Fruit fly (Drosophila melanogaster): ENCODE results near the gene Pdf.

The Pdf gene

DNA sequence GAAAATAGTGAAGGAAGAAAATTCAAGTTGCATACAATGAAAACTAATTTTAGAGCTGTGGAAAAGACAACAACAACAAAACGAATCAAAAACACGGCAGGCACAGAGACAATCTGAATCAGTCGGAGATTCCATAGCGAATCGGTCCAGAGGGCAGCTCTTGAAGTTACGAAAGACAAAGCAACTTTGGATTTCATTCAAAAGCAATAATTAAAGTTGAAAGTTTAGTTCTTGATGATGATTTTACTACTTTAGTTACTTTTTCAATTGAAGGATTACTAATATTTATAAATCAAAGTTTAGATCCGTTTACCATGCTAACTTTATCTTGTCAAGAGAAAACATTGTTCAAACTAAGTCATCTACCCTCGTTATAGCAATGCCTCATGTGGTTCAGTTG, 12.6 kb downstream of the Pdf start:
- TF ChIP-seq dmrt99B (tag; optimal IDR thresholded peaks at IDR 0.05), result peak; percentile 34
- TF ChIP-seq Xrp1 (GFP tag; IDR thresholded peaks at IDR 0.05), result 0 out of 2 replicates have a peak, but pooled peaks have one; percentile 11
- peak; percentile 3 for TF ChIP-seq CG14710 (tag; optimal IDR thresholded peaks at IDR 0.05)
- peak; percentile 1 for TF ChIP-seq fd96Cb (tag; optimal IDR thresholded peaks at IDR 0.05)
- TF ChIP-seq grau (tag; optimal IDR thresholded peaks at IDR 0.05), result peak; percentile 2
- TF ChIP-seq CG18476 (GFP tag; optimal IDR thresholded peaks at IDR 0.05), result peak; percentile 86
- TF ChIP-seq PHDP (tag; optimal IDR thresholded peaks at IDR 0.05), result peak; percentile 4
- peak; percentile 25 for TF ChIP-seq CG13424 (tag; optimal IDR thresholded peaks at IDR 0.05)
- no peak for TF ChIP-seq CG7928 (GFP tag; optimal IDR thresholded peaks at IDR 0.05)
- no peak for TF ChIP-seq CG13123 (GFP tag; optimal IDR thresholded peaks at IDR 0.05)
- TF ChIP-seq Ada2b (GFP tag; IDR thresholded peaks at IDR 0.05), result 0 out of 2 replicates have a peak, but pooled peaks have one; percentile 8
- TF ChIP-seq Med (GFP tag), result peak; percentile 9
- TF ChIP-seq CG7839 (tag; optimal IDR thresholded peaks at IDR 0.05), result peak; percentile 19
- TF ChIP-seq CG2712 (tag; optimal IDR thresholded peaks at IDR 0.05), result peak; percentile 2
- no peak for TF ChIP-seq seq (GFP tag; IDR thresholded peaks at IDR 0.05)
- TF ChIP-seq CG14667 (GFP tag; IDR thresholded peaks at IDR 0.05), result 0 out of 2 replicates have a peak, but pooled peaks have one; percentile 11
- TF ChIP-seq Rfx (GFP tag; IDR thresholded peaks at IDR 0.05), result peak; percentile 34; the same call in 1 of the 2 replicates
- TF ChIP-seq sisA (GFP tag; IDR thresholded peaks at IDR 0.05), result peak; percentile 29; the same call in 1 of the 2 replicates
- TF ChIP-seq lmd (GFP tag; IDR thresholded peaks at IDR 0.05), result 0 out of 2 replicates have a peak, but pooled peaks have one; percentile 19
- TF ChIP-seq unpg (GFP tag; optimal IDR thresholded peaks at IDR 0.05), result peak; percentile 8
- no peak for TF ChIP-seq NC2α (GFP tag; optimal IDR thresholded peaks at IDR 0.05)
- TF ChIP-seq bsh (GFP tag; optimal IDR thresholded peaks at IDR 0.05), result peak in 1 of 2 experiments; percentile 4
- TF ChIP-seq CG10147 (GFP tag; optimal IDR thresholded peaks at IDR 0.05), result no peak
- no peak for TF ChIP-seq dan (GFP tag; IDR thresholded peaks at IDR 0.05)
- peak; percentile 79 for TF ChIP-seq row (GFP tag; IDR thresholded peaks at IDR 0.05)
- peak; percentile 79 for TF ChIP-seq sens (GFP tag)
- peak; percentile 98 for TF ChIP-seq hkb (optimal IDR thresholded peaks at IDR 0.05)
- no peak for TF ChIP-seq hkb (GFP tag; IDR thresholded peaks at IDR 0.05)
- TF ChIP-seq Sox102F (GFP tag; optimal IDR thresholded peaks at IDR 0.05), result peak; percentile 29
- no peak for TF ChIP-seq HLH4C (GFP tag; IDR thresholded peaks at IDR 0.05; ENCODE audit: partially characterized antibody)
- peak; percentile 55 for TF ChIP-seq gsb-n (tag; optimal IDR thresholded peaks at IDR 0.05)
- TF ChIP-seq CG2678 (tag; optimal IDR thresholded peaks at IDR 0.05), result peak; percentile 44
- peak; percentile 4 for TF ChIP-seq phol (tag; optimal IDR thresholded peaks at IDR 0.05)
- peak; percentile 15 for TF ChIP-seq CG18262 (tag; optimal IDR thresholded peaks at IDR 0.05)
- peak; percentile 27 for TF ChIP-seq CoRest (tag; optimal IDR thresholded peaks at IDR 0.05)
- peak; percentile 6 for TF ChIP-seq Blimp-1 (GFP tag; optimal IDR thresholded peaks at IDR 0.05)
- TF ChIP-seq CG4404 (GFP tag; IDR thresholded peaks at IDR 0.05), result no peak
- peak; percentile 48 for TF ChIP-seq gem (tag; optimal IDR thresholded peaks at IDR 0.05)
- TF ChIP-seq CG30403 (GFP tag; optimal IDR thresholded peaks at IDR 0.05), result peak; percentile 11
- TF ChIP-seq CG11504 (tag; optimal IDR thresholded peaks at IDR 0.05), result peak; percentile 26

DNA sequence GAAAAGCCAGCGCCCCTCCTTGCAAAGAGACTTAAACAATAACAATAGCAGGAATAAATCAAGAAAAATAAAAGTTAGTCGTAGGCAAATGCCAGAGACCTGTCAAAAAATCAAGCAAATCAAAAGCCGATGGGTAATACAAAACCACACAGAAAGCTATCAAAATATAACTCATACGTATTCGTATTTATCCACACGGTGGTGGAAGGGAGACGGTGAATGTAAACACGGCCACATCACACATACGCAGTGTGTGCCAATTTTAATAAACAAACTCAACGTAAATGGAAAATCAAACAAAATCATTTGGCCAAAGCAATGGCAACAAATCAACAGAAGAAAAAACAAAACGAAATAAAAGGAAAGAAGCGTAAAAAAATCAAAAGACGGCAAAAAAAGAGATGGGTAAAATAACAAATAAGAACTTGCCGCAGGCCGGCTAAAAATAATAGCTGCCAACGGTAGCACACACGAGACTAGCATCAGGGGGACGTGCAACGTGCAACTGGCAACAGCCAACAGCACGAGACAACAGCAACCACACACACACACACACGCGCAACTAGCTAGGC, 13.2 kb downstream of the Pdf start:
- TF ChIP-seq sd (tag; optimal IDR thresholded peaks at IDR 0.05) (peak; percentile 1), CG1792 (GFP tag; optimal IDR thresholded peaks at IDR 0.05) (no peak), sens (GFP tag) (peak; percentile 65), cwo (GFP tag; optimal IDR thresholded peaks at IDR 0.05) (peak; percentile 29), CG10209 (GFP tag; optimal IDR thresholded peaks at IDR 0.05) (no peak), zfh1 (GFP tag; IDR thresholded peaks at IDR 0.05) (no peak), CG17186 (GFP tag; optimal IDR thresholded peaks at IDR 0.05) (no peak), CG7372 (GFP tag; IDR thresholded peaks at IDR 0.05) (peak; percentile 65), CG12155 (GFP tag; optimal IDR thresholded peaks at IDR 0.05) (no peak), Dad (GFP tag; optimal IDR thresholded peaks at IDR 0.05) (no peak), mirr (GFP tag; optimal IDR thresholded peaks at IDR 0.05) (no peak), CoRest (tag; optimal IDR thresholded peaks at IDR 0.05) (no peak), cg (GFP tag; optimal IDR thresholded peaks at IDR 0.05) (peak; percentile 23), CG31388 (GFP tag; optimal IDR thresholded peaks at IDR 0.05) (no peak)

Measured in whole organism, embryonic.